Fruit fly (Drosophila melanogaster) whole organism, adult: ENCODE measurements around the gene CG42346.

Source experiments
- CG11617 ChIP-seq: fragments of 200-800 bp; sonication (Bioruptor generic); optimal IDR thresholded peaks from 2 replicates; lab custom pipeline; 2017; ENCODE audit warnings: mild to moderate bottlenecking, missing biosample characterization, missing genetic modification reagents, missing genetic modification characterization
- CG12768 ChIP-seq: fragments of 200-800 bp; sonication (Bioruptor generic); optimal IDR thresholded peaks from 2 replicates; lab custom pipeline; 2017; ENCODE audit warnings: missing biosample characterization, missing genetic modification characterization, mild to moderate bottlenecking, moderate library complexity, missing genetic modification reagents
- CG14711 ChIP-seq: fragments of 200-800 bp; sonication (Bioruptor generic); optimal IDR thresholded peaks from 2 replicates; lab custom pipeline; 2018; ENCODE audit warnings: missing biosample characterization, mild to moderate bottlenecking, missing genetic modification characterization, moderate library complexity
- CG33017 ChIP-seq: fragments of 200-800 bp; sonication (Bioruptor generic); optimal IDR thresholded peaks from 2 replicates; lab custom pipeline; 2018; ENCODE audit warnings: missing biosample characterization, mild to moderate bottlenecking, missing genetic modification characterization, moderate library complexity
- CG7045 ChIP-seq: fragments of 200-800 bp; sonication (Bioruptor generic); optimal IDR thresholded peaks from 2 replicates; lab custom pipeline; 2017; ENCODE audit warnings: missing biosample characterization, mild to moderate bottlenecking, missing genetic modification characterization
- CG7101 ChIP-seq: fragments of 200-800 bp; sonication (Bioruptor generic); optimal IDR thresholded peaks from 2 replicates; lab custom pipeline; 2018; ENCODE audit warnings: missing biosample characterization, mild to moderate bottlenecking, missing genetic modification characterization, moderate library complexity
- Crg-1 ChIP-seq: fragments of 200-800 bp; sonication (Bioruptor generic); optimal IDR thresholded peaks from 2 replicates; lab custom pipeline; 2016; ENCODE audit warnings: missing biosample characterization, missing genetic modification characterization
- Mnt ChIP-seq: fragments of 200-800 bp; sonication (Bioruptor generic); optimal IDR thresholded peaks from 2 replicates; lab custom pipeline; 2016; ENCODE audit warnings: missing biosample characterization, mild to moderate bottlenecking, missing genetic modification characterization
- cic ChIP-seq: fragments of 200-800 bp; sonication (Bioruptor generic); optimal IDR thresholded peaks from 2 replicates; lab custom pipeline; 2017; ENCODE audit warnings: missing biosample characterization, mild to moderate bottlenecking, missing genetic modification characterization, moderate library complexity
- ovo ChIP-seq: fragments of 200-800 bp; sonication (Bioruptor generic); optimal IDR thresholded peaks from 2 replicates; lab custom pipeline; 2016; ENCODE audit warnings: missing biosample characterization, missing genetic modification characterization
- tj ChIP-seq: fragments of 200-800 bp; sonication (Bioruptor generic); optimal IDR thresholded peaks from 3 replicates; lab custom pipeline; 2017; ENCODE audit warnings: missing biosample characterization, mild to moderate bottlenecking, missing genetic modification characterization, moderate library complexity
- toe ChIP-seq: fragments of 200-800 bp; sonication (Bioruptor generic); optimal IDR thresholded peaks from 2 replicates; lab custom pipeline; 2016; ENCODE audit warnings: missing biosample characterization, missing genetic modification characterization

DNA sequence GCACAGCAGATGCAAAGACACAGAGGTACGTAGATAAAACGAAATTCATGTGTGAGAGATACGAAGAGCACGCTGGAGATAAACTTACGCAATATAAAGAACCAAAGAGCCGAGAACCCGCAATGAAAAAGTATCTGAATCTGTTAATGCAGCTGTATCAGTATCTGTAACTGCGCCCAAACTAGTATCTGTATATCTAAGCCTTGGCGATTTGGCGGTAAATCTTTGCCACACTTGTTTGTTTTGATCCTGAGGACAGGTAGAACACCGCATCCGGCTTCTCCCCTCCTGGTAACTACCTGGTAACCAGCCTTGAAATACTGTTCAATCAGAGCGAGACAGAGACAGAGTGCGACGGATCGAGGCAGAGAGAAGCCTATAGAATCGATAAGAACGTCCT is 4.2 kb downstream of the CG42346 start:
- TF ChIP-seq ovo (GFP tag; lab: Kevin White, UChicago) (no peak), Crg-1 (GFP tag; lab: Kevin White, UChicago) (no peak), cic (GFP tag; lab: Kevin White, UChicago) (no peak), CG33017 (no peak), CG12768 (no peak), tj (no peak), toe (GFP tag; lab: Kevin White, UChicago) (no peak), CG7045 (GFP tag; lab: Kevin White, UChicago) (no peak), CG7101 (tag; lab: Kevin White, UChicago) (no peak), CG14711 (tag; lab: Kevin White, UChicago) (no peak), Mnt (GFP tag; lab: Kevin White, UChicago) (no peak), CG11617 (GFP tag; lab: Kevin White, UChicago) (no peak)
